Worm (Caenorhabditis elegans) whole organism, mixed stage, embryonic: Measurements from ENCODE around the gene citk-1.

Source experiments
- M03D4.4 ChIP-seq: sonication (generic microtip); optimal IDR thresholded peaks from 2 replicates; lab custom pipeline; 2017; ENCODE audit warnings: mild to moderate bottlenecking, missing genetic modification characterization, missing compliant biosample characterization
- blmp-1 ChIP-seq: fragments of 150-350 bp; optimal IDR thresholded peaks from 2 replicates; lab custom pipeline; 2014; ENCODE audit warnings: missing biosample characterization, missing genetic modification characterization
- ceh-39 ChIP-seq: fragments of 150-350 bp; optimal IDR thresholded peaks from 2 replicates; lab custom pipeline; 2014; ENCODE audit warnings: missing biosample characterization, missing genetic modification characterization
- ceh-43 ChIP-seq: fragments of 200-800 bp; sonication (Bioruptor generic); optimal IDR thresholded peaks from 2 replicates; lab custom pipeline; 2018; ENCODE audit warnings: mild to moderate bottlenecking, missing genetic modification characterization, moderate library complexity, missing compliant biosample characterization
- ceh-83 ChIP-seq: fragments of 200-800 bp; sonication (Bioruptor generic); optimal IDR thresholded peaks from 2 replicates; lab custom pipeline; 2018; ENCODE audit warnings: mild to moderate bottlenecking, missing genetic modification characterization, missing compliant biosample characterization
- ces-1 ChIP-seq: fragments of 150-350 bp; optimal IDR thresholded peaks from 2 replicates; lab custom pipeline; 2014; ENCODE audit warnings: missing biosample characterization, missing genetic modification reagents, missing genetic modification characterization
- cnd-1 ChIP-seq: fragments of 200-800 bp; sonication (Bioruptor generic); optimal IDR thresholded peaks from 2 replicates; lab custom pipeline; 2018; ENCODE audit warnings: mild to moderate bottlenecking, missing genetic modification characterization, missing compliant biosample characterization
- drap-1 ChIP-seq: fragments of 200-800 bp; sonication (Bioruptor generic); optimal IDR thresholded peaks from 3 replicates; lab custom pipeline; 2018; ENCODE audit warnings: mild to moderate bottlenecking, missing genetic modification characterization, missing compliant biosample characterization
- elt-1 ChIP-seq: sonication (generic microtip); optimal IDR thresholded peaks from 2 replicates; lab custom pipeline; 2017; ENCODE audit warnings: missing genetic modification characterization, mild to moderate bottlenecking, missing compliant biosample characterization, antibody characterized with exemption, moderate library complexity, borderline replicate concordance; ENCODE audit not compliant: insufficient read depth
- elt-3 ChIP-seq: fragments of 150-350 bp; optimal IDR thresholded peaks from 2 replicates; lab custom pipeline; 2014; ENCODE audit warnings: missing biosample characterization, missing genetic modification characterization
- flh-1 ChIP-seq: fragments of 200-800 bp; sonication (Bioruptor generic); optimal IDR thresholded peaks from 2 replicates; lab custom pipeline; 2018; ENCODE audit warnings: mild to moderate bottlenecking, missing genetic modification characterization, moderate library complexity, missing compliant biosample characterization
- ham-2 ChIP-seq: fragments of 200-800 bp; sonication (Bioruptor generic); optimal IDR thresholded peaks from 2 replicates; lab custom pipeline; 2018; ENCODE audit warnings: mild to moderate bottlenecking, missing genetic modification characterization, missing compliant biosample characterization
- hlh-1 ChIP-seq: fragments of 150-350 bp; optimal IDR thresholded peaks from 2 replicates; lab custom pipeline; 2014; ENCODE audit warnings: missing biosample characterization, missing genetic modification reagents, missing genetic modification characterization
- lin-13 ChIP-seq: fragments of 150-350 bp; optimal IDR thresholded peaks from 2 replicates; lab custom pipeline; 2014; ENCODE audit warnings: missing biosample characterization, missing genetic modification characterization
- lin-32 ChIP-seq: fragments of 200-800 bp; sonication (Bioruptor generic); optimal IDR thresholded peaks from 2 replicates; lab custom pipeline; 2018; ENCODE audit warnings: mild to moderate bottlenecking, missing genetic modification characterization, missing compliant biosample characterization
- lsy-2 ChIP-seq: fragments of 150-350 bp; optimal IDR thresholded peaks from 2 replicates; lab custom pipeline; 2014; ENCODE audit warnings: missing biosample characterization, missing genetic modification characterization
- mab-5 ChIP-seq: fragments of 150-350 bp; optimal IDR thresholded peaks from 2 replicates; lab custom pipeline; 2014; ENCODE audit warnings: missing biosample characterization, missing genetic modification characterization
- mep-1 ChIP-seq: fragments of 150-350 bp; optimal IDR thresholded peaks from 2 replicates; lab custom pipeline; 2017; ENCODE audit warnings: missing biosample characterization, missing genetic modification reagents, missing genetic modification characterization, inconsistent platforms
- mls-2 ChIP-seq: sonication (generic microtip); optimal IDR thresholded peaks from 2 replicates; lab custom pipeline; 2016; ENCODE audit warnings: mild to moderate bottlenecking, missing genetic modification characterization, moderate library complexity, missing compliant biosample characterization
- nhr-12 ChIP-seq: fragments of 150-350 bp; optimal IDR thresholded peaks from 2 replicates; lab custom pipeline; 2014; ENCODE audit warnings: missing biosample characterization, missing genetic modification characterization
- nhr-2 ChIP-seq: fragments of 150-350 bp; optimal IDR thresholded peaks from 2 replicates; lab custom pipeline; 2014; ENCODE audit warnings: missing biosample characterization, missing genetic modification characterization
- nhr-237 ChIP-seq: fragments of 150-350 bp; optimal IDR thresholded peaks from 2 replicates; lab custom pipeline; 2014; ENCODE audit warnings: missing biosample characterization, missing genetic modification characterization
- nhr-28 ChIP-seq: fragments of 150-350 bp; optimal IDR thresholded peaks from 2 replicates; lab custom pipeline; 2014; ENCODE audit warnings: missing biosample characterization, missing genetic modification characterization
- nhr-76 ChIP-seq: sonication (generic microtip); optimal IDR thresholded peaks from 2 replicates; lab custom pipeline; 2017; ENCODE audit warnings: missing biosample characterization, missing genetic modification characterization
- pha-4 ChIP-seq: fragments of 150-350 bp; optimal IDR thresholded peaks from 2 replicates; lab custom pipeline; 2018; ENCODE audit warnings: missing biosample characterization, missing genetic modification reagents, missing genetic modification characterization
- sem-2 ChIP-seq: fragments of 200-800 bp; sonication (Bioruptor generic); optimal IDR thresholded peaks from 2 replicates; lab custom pipeline; 2018; ENCODE audit warnings: mild to moderate bottlenecking, missing genetic modification characterization, missing compliant biosample characterization
- snpc-4 ChIP-seq: fragments of 150-350 bp; optimal IDR thresholded peaks from 2 replicates; lab custom pipeline; 2014; ENCODE audit warnings: missing biosample characterization, missing genetic modification characterization
- sptf-1 ChIP-seq: sonication (generic microtip); optimal IDR thresholded peaks from 2 replicates; lab custom pipeline; 2017; ENCODE audit warnings: mild to moderate bottlenecking, missing genetic modification characterization, moderate library complexity, missing compliant biosample characterization
- tbx-8 ChIP-seq: fragments of 200-800 bp; sonication (Bioruptor generic); optimal IDR thresholded peaks from 2 replicates; lab custom pipeline; 2018; ENCODE audit warnings: mild to moderate bottlenecking, missing genetic modification characterization, moderate library complexity, missing compliant biosample characterization
- unc-120 ChIP-seq: sonication (generic microtip); optimal IDR thresholded peaks from 2 replicates; lab custom pipeline; 2017; ENCODE audit warnings: missing genetic modification characterization, missing compliant biosample characterization; ENCODE audit not compliant: poor library complexity, severe bottlenecking
- unc-62 ChIP-seq: fragments of 150-350 bp; optimal IDR thresholded peaks from 2 replicates; lab custom pipeline; 2014; ENCODE audit warnings: missing biosample characterization, missing genetic modification reagents, missing genetic modification characterization
- zip-8 ChIP-seq: fragments of 150-350 bp; optimal IDR thresholded peaks from 2 replicates; lab custom pipeline; 2014; ENCODE audit warnings: missing biosample characterization, missing genetic modification characterization
- ztf-11 ChIP-seq: fragments of 150-350 bp; optimal IDR thresholded peaks from 2 replicates; lab custom pipeline; 2014; ENCODE audit warnings: missing biosample characterization, missing genetic modification characterization

citk-1 gene

ce11 chrII:13879589-13879988, 29.1 kb upstream of the citk-1 start:
- TF ChIP-seq sem-2 (GFP tag; lab: Kevin White, UChicago), result no peak
- TF ChIP-seq nhr-2 (tag; lab: Kevin White, UChicago), result no peak
- no peak for TF ChIP-seq hlh-1 (tag; lab: Kevin White, UChicago)
- TF ChIP-seq ceh-43 (GFP tag; lab: Kevin White, UChicago), result no peak
- TF ChIP-seq mls-2, result no peak
- TF ChIP-seq blmp-1 (tag; lab: Kevin White, UChicago), result no peak
- TF ChIP-seq ham-2 (GFP tag; lab: Kevin White, UChicago), result no peak
- TF ChIP-seq tbx-8 (GFP tag; lab: Kevin White, UChicago), result no peak
- TF ChIP-seq elt-1, result no peak
- TF ChIP-seq mab-5 (tag; lab: Kevin White, UChicago), result no peak
- no peak for TF ChIP-seq nhr-12
- no peak for TF ChIP-seq ztf-11
- no peak for TF ChIP-seq M03D4.4 (tag; lab: Kevin White, UChicago)
- TF ChIP-seq, all 35 proteins: peak for 0

- TF ChIP-seq pha-4 (tag; lab: Kevin White, UChicago) (no peak), drap-1 (GFP tag; lab: Kevin White, UChicago) (no peak)
These were observed 26.3 kb upstream of the citk-1 start, which contains the start of gene hda-10 for ce11 chrII:13882405-13882804. hda-10 (plus strand) TSS chrII:13882705.

- no peak for TF ChIP-seq ceh-43 (GFP tag; lab: Kevin White, UChicago)
- no peak for TF ChIP-seq cnd-1 (tag; lab: Kevin White, UChicago)
- TF ChIP-seq nhr-237 (tag; lab: Kevin White, UChicago), result no peak
- no peak for TF ChIP-seq nhr-76 (tag; lab: Kevin White, UChicago)
- TF ChIP-seq lin-13 (tag; lab: Kevin White, UChicago), result no peak
- no peak for TF ChIP-seq drap-1 (GFP tag; lab: Kevin White, UChicago)
- TF ChIP-seq sptf-1 (tag; lab: Kevin White, UChicago), result no peak
- TF ChIP-seq ztf-11, result no peak
- TF ChIP-seq blmp-1 (tag; lab: Kevin White, UChicago), result no peak
- TF ChIP-seq elt-3 (tag; lab: Kevin White, UChicago), result no peak
- TF ChIP-seq unc-120, result no peak
- no peak for TF ChIP-seq M03D4.4 (tag; lab: Kevin White, UChicago)
- no peak for TF ChIP-seq mab-5 (tag; lab: Kevin White, UChicago)
- TF ChIP-seq nhr-28, result no peak
- no peak for TF ChIP-seq lsy-2
- no peak for TF ChIP-seq hlh-1 (tag; lab: Kevin White, UChicago)
- TF ChIP-seq nhr-12, result no peak
These were observed 22.3 kb upstream of the citk-1 start for ce11 chrII:13886431-13886830.

ce11 chrII:13888278-13888677, 20.4 kb upstream of the citk-1 start, which contains the start of gene mcd-1:
mcd-1 (plus strand) TSS chrII:13888544.
- TF ChIP-seq nhr-237 (tag; lab: Kevin White, UChicago), result peak; percentile 70
- no peak for TF ChIP-seq drap-1 (GFP tag; lab: Kevin White, UChicago)
- TF ChIP-seq ceh-83, result no peak
- TF ChIP-seq cnd-1 (tag; lab: Kevin White, UChicago), result no peak
- TF ChIP-seq hlh-1 (tag; lab: Kevin White, UChicago), result peak; percentile 1
- no peak for TF ChIP-seq nhr-76 (tag; lab: Kevin White, UChicago)
- TF ChIP-seq flh-1 (GFP tag; lab: Kevin White, UChicago), result no peak
- no peak for TF ChIP-seq ceh-43 (GFP tag; lab: Kevin White, UChicago)
- peak; percentile 26 for TF ChIP-seq lin-13 (tag; lab: Kevin White, UChicago)
- TF ChIP-seq mep-1 (tag; lab: Kevin White, UChicago), result peak; percentile 95
- TF ChIP-seq ham-2 (GFP tag; lab: Kevin White, UChicago), result no peak
- peak; percentile 32 for TF ChIP-seq sptf-1 (tag; lab: Kevin White, UChicago)
- no peak for TF ChIP-seq unc-120
- TF ChIP-seq elt-3 (tag; lab: Kevin White, UChicago), result no peak
- TF ChIP-seq lsy-2, result peak; percentile 68
- no peak for TF ChIP-seq ztf-11
- TF ChIP-seq elt-1, result no peak
- TF ChIP-seq blmp-1 (tag; lab: Kevin White, UChicago), result no peak
- TF ChIP-seq mls-2, result peak; percentile 1
- peak; percentile 94 for TF ChIP-seq ces-1 (GFP tag; lab: Kevin White, UChicago)
- TF ChIP-seq unc-62 (GFP tag; lab: Kevin White, UChicago), result no peak
- TF ChIP-seq lin-32 (GFP tag; lab: Kevin White, UChicago), result no peak
- TF ChIP-seq tbx-8 (GFP tag; lab: Kevin White, UChicago), result no peak
- no peak for TF ChIP-seq sem-2 (GFP tag; lab: Kevin White, UChicago)
- TF ChIP-seq ceh-39, result peak; percentile 2
- no peak for TF ChIP-seq zip-8 (tag; lab: Kevin White, UChicago)
- no peak for TF ChIP-seq snpc-4 (tag; lab: Kevin White, UChicago)
